Fruit fly (Drosophila melanogaster): ENCODE measurements around the gene Kots.

The Kots gene

DNA sequence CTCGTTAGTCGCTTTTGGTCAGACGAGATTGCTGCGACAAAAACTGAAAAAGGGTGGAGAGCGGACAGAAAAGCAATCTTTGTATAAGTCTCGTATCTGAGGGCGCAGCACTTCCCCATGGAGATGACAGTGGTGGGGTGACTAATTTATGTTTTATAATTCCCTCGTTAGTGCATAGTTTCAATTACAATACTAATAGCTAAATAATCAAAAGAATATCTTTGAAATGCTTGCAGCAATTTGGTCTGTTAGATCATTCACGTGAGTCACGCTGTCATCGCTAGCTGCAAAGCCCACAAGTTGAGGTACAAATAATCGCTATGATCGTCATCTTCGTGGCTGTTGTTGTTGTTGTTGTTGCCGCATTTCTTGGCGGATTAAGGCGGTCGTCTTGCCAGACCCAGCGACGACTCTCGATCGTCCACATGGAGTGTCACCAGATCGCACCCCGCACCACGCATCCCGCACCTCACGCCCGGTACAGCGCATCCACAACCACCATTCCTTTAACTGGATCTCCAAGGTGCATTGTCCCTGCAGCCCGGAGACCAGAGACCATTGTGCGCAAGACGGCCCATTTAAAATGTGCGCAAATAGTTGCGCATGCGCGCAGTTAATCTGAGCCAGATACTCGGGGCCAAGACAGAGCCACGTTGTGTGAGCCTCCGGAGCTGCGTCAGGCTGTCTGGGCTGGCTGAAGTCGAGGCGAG is 42.0 kb downstream of the Kots start (continued):
- TF ChIP-seq Aef1 (GFP tag; IDR thresholded peaks at IDR 0.05) (no peak), pho (GFP tag; optimal IDR thresholded peaks at IDR 0.05) (no peak), CG32772 (GFP tag; IDR thresholded peaks at IDR 0.05) (peak; percentile 45; the same call in 1 of the 2 replicates), chn (GFP tag; optimal IDR thresholded peaks at IDR 0.05) (no peak), bowl (GFP tag; IDR thresholded peaks at IDR 0.05) (no peak), CG1603 (tag; optimal IDR thresholded peaks at IDR 0.05) (peak; percentile 28), CG10462 (GFP tag; optimal IDR thresholded peaks at IDR 0.05) (no peak), CG12104 (GFP tag; optimal IDR thresholded peaks at IDR 0.05) (no peak), gsb (GFP tag; IDR thresholded peaks at IDR 0.05) (no peak), jing (GFP tag; optimal IDR thresholded peaks at IDR 0.05) (no peak), CG5180 (GFP tag; optimal IDR thresholded peaks at IDR 0.05) (no peak), p53 (GFP tag; optimal IDR thresholded peaks at IDR 0.05) (no peak), kni (GFP tag; optimal IDR thresholded peaks at IDR 0.05) (no peak), HLH54F (GFP tag; optimal IDR thresholded peaks at IDR 0.05) (no peak), Oaz (GFP tag; IDR thresholded peaks at IDR 0.05) (no peak), CG15073 (GFP tag; optimal IDR thresholded peaks at IDR 0.05) (no peak), MTF-1 (GFP tag; optimal IDR thresholded peaks at IDR 0.05; ENCODE audit: borderline replicate concordance) (no peak), croc (GFP tag; conservative IDR thresholded peaks at IDR 0.05) (peak; percentile 36; the same call in 1 of the 3 replicates), fd64A (GFP tag; optimal IDR thresholded peaks at IDR 0.05) (peak; percentile 17), gem (tag; optimal IDR thresholded peaks at IDR 0.05) (peak; percentile 24), dati (GFP tag; IDR thresholded peaks at IDR 0.05) (no peak), Ravus (GFP tag; IDR thresholded peaks at IDR 0.05) (no peak; the same call in 1 of the 2 replicates), hbn (GFP tag; IDR thresholded peaks at IDR 0.05; ENCODE audit: partially characterized antibody) (peak; percentile 33; the same call in 1 of the 2 replicates), tx (GFP tag; optimal IDR thresholded peaks at IDR 0.05) (no peak), C15 (GFP tag; IDR thresholded peaks at IDR 0.05) (no peak), CHES-1-like (GFP tag; optimal IDR thresholded peaks at IDR 0.05) (no peak), Oli (tag; optimal IDR thresholded peaks at IDR 0.05) (no peak), CG11398 (GFP tag; optimal IDR thresholded peaks at IDR 0.05) (no peak), crp (GFP tag; optimal IDR thresholded peaks at IDR 0.05) (no peak), ato (GFP tag; IDR thresholded peaks at IDR 0.05; ENCODE audit: partially characterized antibody) (no peak), CG9215 (GFP tag; IDR thresholded peaks at IDR 0.05) (no peak), prd (optimal IDR thresholded peaks at IDR 0.05) (no peak), prd (GFP tag; IDR thresholded peaks at IDR 0.05) (peak; percentile 47; the same call in 2 of the 3 replicates), al (GFP tag; IDR thresholded peaks at IDR 0.05) (no peak), CG7372 (GFP tag; IDR thresholded peaks at IDR 0.05) (no peak), dmrt11E (tag; optimal IDR thresholded peaks at IDR 0.05) (no peak), CG12236 (GFP tag; optimal IDR thresholded peaks at IDR 0.05) (no peak), lmd (GFP tag; IDR thresholded peaks at IDR 0.05) (peak; percentile 49; the same call in 1 of the 2 replicates), Opbp (GFP tag; IDR thresholded peaks at IDR 0.05; ENCODE audit: partially characterized antibody) (no peak), CG14050 (GFP tag; IDR thresholded peaks at IDR 0.05) (no peak), wdn (GFP tag; IDR thresholded peaks at IDR 0.05) (no peak), CG1647 (GFP tag; optimal IDR thresholded peaks at IDR 0.05) (no peak), Ets65A (GFP tag) (no peak), toy (GFP tag; IDR thresholded peaks at IDR 0.05) (no peak), Camta (GFP tag; optimal IDR thresholded peaks at IDR 0.05) (no peak), HLH4C (GFP tag; IDR thresholded peaks at IDR 0.05; ENCODE audit: partially characterized antibody) (0 out of 3 replicates have a peak, but pooled peaks have one; percentile 22), CG7556 (GFP tag; optimal IDR thresholded peaks at IDR 0.05) (no peak), CG9797 (GFP tag; optimal IDR thresholded peaks at IDR 0.05) (no peak), pum (GFP tag; optimal IDR thresholded peaks at IDR 0.05) (no peak), h (optimal IDR thresholded peaks at IDR 0.05) (no peak), chif (GFP tag; optimal IDR thresholded peaks at IDR 0.05) (peak; percentile 1 to 27)
